Fruit fly (Drosophila melanogaster): ENCODE results near the gene Roc1a.

Roc1a gene

DNA sequence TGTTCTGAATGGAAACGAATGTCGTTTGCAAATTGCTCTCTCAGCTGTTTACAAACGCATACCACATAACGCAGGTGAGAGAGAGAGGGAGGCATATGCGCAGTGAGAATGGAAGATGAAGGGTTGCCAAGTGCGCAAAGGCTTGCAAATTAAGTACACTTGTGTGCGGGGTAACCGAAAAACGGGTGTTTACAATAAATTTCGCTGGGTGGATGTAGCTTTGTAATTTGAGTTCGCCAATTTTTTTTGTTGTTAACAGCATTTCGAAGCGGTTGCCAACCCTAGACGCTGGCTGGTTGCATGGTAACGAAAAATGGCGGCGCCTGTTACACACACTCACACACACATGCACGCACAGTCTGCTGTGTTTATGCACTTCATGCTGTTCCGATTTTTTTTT, 7.8 kb downstream of the Roc1a start (continued):
- TF ChIP-seq dati (GFP tag; IDR thresholded peaks at IDR 0.05): peak; percentile 95
- peak; percentile 96 for TF ChIP-seq tap (tag; optimal IDR thresholded peaks at IDR 0.05)
- no peak for TF ChIP-seq Dfd (GFP tag; optimal IDR thresholded peaks at IDR 0.05)
- peak; percentile 45 for TF ChIP-seq fd102C (GFP tag; optimal IDR thresholded peaks at IDR 0.05)
- TF ChIP-seq CG10147 (GFP tag; optimal IDR thresholded peaks at IDR 0.05): peak; percentile 86
- TF ChIP-seq h (optimal IDR thresholded peaks at IDR 0.05): no peak
- peak; percentile 85 for TF ChIP-seq sd (tag; optimal IDR thresholded peaks at IDR 0.05)
- TF ChIP-seq D (optimal IDR thresholded peaks at IDR 0.05): no peak
- peak; percentile 94 for TF ChIP-seq D (GFP tag; optimal IDR thresholded peaks at IDR 0.05)
- TF ChIP-seq Atf-2 (GFP tag; optimal IDR thresholded peaks at IDR 0.05): peak; percentile 93
- TF ChIP-seq YL-1 (GFP tag; optimal IDR thresholded peaks at IDR 0.05): peak; percentile 89
- peak; percentile 92 for TF ChIP-seq CG30431 (GFP tag; optimal IDR thresholded peaks at IDR 0.05)
- TF ChIP-seq CG4328 (GFP tag; optimal IDR thresholded peaks at IDR 0.05): peak; percentile 93
- peak; percentile 85 for TF ChIP-seq CG2202 (tag; optimal IDR thresholded peaks at IDR 0.05)
- TF ChIP-seq CG14710 (tag; optimal IDR thresholded peaks at IDR 0.05): peak; percentile 93
- TF ChIP-seq CG18619 (GFP tag; optimal IDR thresholded peaks at IDR 0.05): peak; percentile 92
- TF ChIP-seq CG6683 (GFP tag; optimal IDR thresholded peaks at IDR 0.05): peak; percentile 83
- TF ChIP-seq btn (GFP tag; optimal IDR thresholded peaks at IDR 0.05): peak; percentile 88
- no peak; the same call in 1 of the 2 replicates for TF ChIP-seq bbx (GFP tag; IDR thresholded peaks at IDR 0.05; ENCODE audit: partially characterized antibody)
- TF ChIP-seq CG10321 (GFP tag; IDR thresholded peaks at IDR 0.05): peak; percentile 70
- TF ChIP-seq CG4404 (GFP tag; IDR thresholded peaks at IDR 0.05): peak; percentile 89
- TF ChIP-seq CG9437 (GFP tag; optimal IDR thresholded peaks at IDR 0.05): peak; percentile 85
- TF ChIP-seq ap (GFP tag; IDR thresholded peaks at IDR 0.05): peak; percentile 95
- peak; percentile 89 for TF ChIP-seq ro (GFP tag; IDR thresholded peaks at IDR 0.05)
- TF ChIP-seq vnd (GFP tag; IDR thresholded peaks at IDR 0.05; ENCODE audit: partially characterized antibody): no peak
- peak; percentile 90 for TF ChIP-seq CG8290 (GFP tag; optimal IDR thresholded peaks at IDR 0.05)
- peak; percentile 87 to 99 for TF ChIP-seq CG8290 (tag; optimal IDR thresholded peaks at IDR 0.05)
- TF ChIP-seq CG4730 (GFP tag; IDR thresholded peaks at IDR 0.05): peak; percentile 91
- TF ChIP-seq BtbVII (GFP tag; optimal IDR thresholded peaks at IDR 0.05): peak; percentile 92
- TF ChIP-seq ftz-f1 (GFP tag; optimal IDR thresholded peaks at IDR 0.05): no peak
- peak; percentile 91 for TF ChIP-seq en (GFP tag; optimal IDR thresholded peaks at IDR 0.05)
- peak; percentile 91 for TF ChIP-seq fd3F (GFP tag; optimal IDR thresholded peaks at IDR 0.05)
- TF ChIP-seq chm (GFP tag; IDR thresholded peaks at IDR 0.05): peak; percentile 98
- TF ChIP-seq cas (GFP tag; IDR thresholded peaks at IDR 0.05): peak; percentile 89
- peak; percentile 90 for TF ChIP-seq CG9215 (GFP tag; IDR thresholded peaks at IDR 0.05)
- TF ChIP-seq Trl (optimal IDR thresholded peaks at IDR 0.05): peak; percentile 51 to 83
- peak; percentile 96 for TF ChIP-seq Trl (GFP tag; optimal IDR thresholded peaks at IDR 0.05)
- TF ChIP-seq CG10654 (GFP tag; optimal IDR thresholded peaks at IDR 0.05): peak; percentile 92
- TF ChIP-seq CG33213 (GFP tag; optimal IDR thresholded peaks at IDR 0.05): peak; percentile 92
- peak; percentile 97 for TF ChIP-seq CG13624 (GFP tag; optimal IDR thresholded peaks at IDR 0.05)
- TF ChIP-seq D19A (tag; optimal IDR thresholded peaks at IDR 0.05): peak; percentile 88
- TF ChIP-seq pita (GFP tag; optimal IDR thresholded peaks at IDR 0.05): no peak
- TF ChIP-seq CG14667 (GFP tag; IDR thresholded peaks at IDR 0.05): peak; percentile 93
- peak; percentile 92 for TF ChIP-seq jing (GFP tag; optimal IDR thresholded peaks at IDR 0.05)
- peak; percentile 87 for TF ChIP-seq jigr1 (GFP tag; IDR thresholded peaks at IDR 0.05)
- TF ChIP-seq CG4707 (GFP tag; optimal IDR thresholded peaks at IDR 0.05): peak; percentile 91
- peak; percentile 74 for TF ChIP-seq CG30020 (tag; optimal IDR thresholded peaks at IDR 0.05)
- TF ChIP-seq CG2889 (GFP tag; IDR thresholded peaks at IDR 0.05): peak; percentile 92
- TF ChIP-seq CG1603 (tag; optimal IDR thresholded peaks at IDR 0.05): peak; percentile 97
- TF ChIP-seq CG32767 (GFP tag; IDR thresholded peaks at IDR 0.05): peak; percentile 97
- peak; percentile 93 for TF ChIP-seq Atf3 (GFP tag; optimal IDR thresholded peaks at IDR 0.05)
- peak; percentile 88 for TF ChIP-seq CG4854 (GFP tag; optimal IDR thresholded peaks at IDR 0.05)
- TF ChIP-seq CG2116 (GFP tag; optimal IDR thresholded peaks at IDR 0.05): peak; percentile 79
